Fruit fly (Drosophila melanogaster) whole organism, prepupa: ENCODE measurements around the gene CG17778.
A peak's percentile ranks its signal among the peaks of the same experiment; 100 is the strongest.

Experiments used
- CG10631 ChIP-seq: fragments of 200-800 bp; sonication (Bioruptor generic); optimal IDR thresholded peaks from 2 replicates; lab custom pipeline; 2016; ENCODE audit warnings: missing biosample characterization, missing genetic modification characterization
- CG10669 ChIP-seq: fragments of 200-800 bp; sonication (Bioruptor generic); optimal IDR thresholded peaks from 3 replicates; lab custom pipeline; 2018; ENCODE audit warnings: missing biosample characterization, mild to moderate bottlenecking, missing genetic modification characterization, moderate library complexity
- CG11294 ChIP-seq: fragments of 200-800 bp; sonication (Bioruptor generic); IDR thresholded peaks from 2 replicates; pipeline ENCODE4 v1.3.6; 2022; ENCODE audit warnings: missing biosample characterization, missing genetic modification characterization
- CG11762 ChIP-seq: fragments of 200-800 bp; sonication (Bioruptor generic); optimal IDR thresholded peaks from 3 replicates; lab custom pipeline; 2016; ENCODE audit warnings: missing biosample characterization, missing genetic modification characterization; ENCODE audit not compliant: insufficient read depth
- CG1621 ChIP-seq: fragments of 200-800 bp; sonication (Bioruptor generic); optimal IDR thresholded peaks from 3 replicates; lab custom pipeline; 2018; ENCODE audit warnings: missing biosample characterization, mild to moderate bottlenecking, missing genetic modification characterization
- CG3032 ChIP-seq: fragments of 200-800 bp; optimal IDR thresholded peaks from 2 replicates; lab custom pipeline; 2019; ENCODE audit warnings: missing biosample characterization, mild to moderate bottlenecking, missing genetic modification characterization, moderate library complexity
- CG31627 ChIP-seq: fragments of 200-800 bp; sonication (Bioruptor generic); optimal IDR thresholded peaks from 3 replicates; lab custom pipeline; 2016; ENCODE audit warnings: missing biosample characterization, missing genetic modification characterization
- CG32006 ChIP-seq: fragments of 200-800 bp; sonication (Bioruptor generic); optimal IDR thresholded peaks from 3 replicates; lab custom pipeline; 2017; ENCODE audit warnings: missing biosample characterization, mild to moderate bottlenecking, missing genetic modification characterization
- CG34406 ChIP-seq: fragments of 200-800 bp; sonication (Bioruptor generic); optimal IDR thresholded peaks from 3 replicates; lab custom pipeline; 2016; ENCODE audit warnings: missing biosample characterization, missing genetic modification characterization
- CG3919 ChIP-seq: fragments of 200-800 bp; sonication (Bioruptor generic); optimal IDR thresholded peaks from 3 replicates; lab custom pipeline; 2016; ENCODE audit warnings: missing biosample characterization, missing genetic modification characterization
- CG4318 ChIP-seq: fragments of 200-800 bp; sonication (Bioruptor generic); optimal IDR thresholded peaks from 3 replicates; lab custom pipeline; 2017; ENCODE audit warnings: missing biosample characterization, mild to moderate bottlenecking, missing genetic modification characterization
- CG6163 ChIP-seq: fragments of 200-800 bp; sonication (Bioruptor generic); IDR thresholded peaks from 3 replicates; pipeline ENCODE4 v1.3.6; 2022; ENCODE audit warnings: missing biosample characterization, missing genetic modification characterization
- CG6792 ChIP-seq: fragments of 200-800 bp; sonication (Bioruptor generic); optimal IDR thresholded peaks from 3 replicates; lab custom pipeline; 2016; ENCODE audit warnings: missing biosample characterization, missing genetic modification characterization
- CG7368 ChIP-seq: fragments of 200-800 bp; sonication (Bioruptor generic); optimal IDR thresholded peaks from 3 replicates; lab custom pipeline; 2016; ENCODE audit warnings: missing biosample characterization, missing genetic modification characterization
- CG8319 ChIP-seq: fragments of 200-800 bp; sonication (Bioruptor generic); optimal IDR thresholded peaks from 3 replicates; lab custom pipeline; 2016; ENCODE audit warnings: missing biosample characterization, missing genetic modification characterization
- CG8632 ChIP-seq: fragments of 200-800 bp; sonication (Bioruptor generic); optimal IDR thresholded peaks from 3 replicates; lab custom pipeline; 2016; ENCODE audit warnings: missing biosample characterization, missing genetic modification characterization
- Eip78C ChIP-seq: fragments of 200-800 bp; sonication (Bioruptor generic); peaks from one replicate; lab custom pipeline; 2016; ENCODE audit warnings: missing biosample characterization, missing genetic modification characterization
- Eip93F ChIP-seq: fragments of 200-800 bp; sonication (Bioruptor generic); optimal IDR thresholded peaks from 2 replicates; lab custom pipeline; 2016; ENCODE audit warnings: missing biosample characterization, mild to moderate bottlenecking, missing genetic modification characterization
- Ets21C ChIP-seq: fragments of 200-800 bp; sonication (Bioruptor generic); optimal IDR thresholded peaks from 3 replicates; lab custom pipeline; 2016; ENCODE audit warnings: missing biosample characterization, missing genetic modification characterization
- Ets96B ChIP-seq: fragments of 200-800 bp; optimal IDR thresholded peaks from 2 replicates; lab custom pipeline; 2019; ENCODE audit warnings: missing biosample characterization, mild to moderate bottlenecking, missing genetic modification characterization, moderate library complexity
- Gug ChIP-seq: fragments of 200-800 bp; sonication (Bioruptor generic); IDR thresholded peaks from 2 replicates; pipeline ENCODE4 v1.3.6; 2022; ENCODE audit warnings: missing biosample characterization, missing genetic modification characterization
- Hr39 ChIP-seq: fragments of 200-800 bp; sonication (Bioruptor generic); optimal IDR thresholded peaks from 2 replicates; lab custom pipeline; 2016; ENCODE audit warnings: missing biosample characterization, missing genetic modification characterization
- Hr4 ChIP-seq: fragments of 200-800 bp; sonication (Bioruptor generic); optimal IDR thresholded peaks from 3 replicates; lab custom pipeline; 2016; ENCODE audit warnings: missing biosample characterization, missing genetic modification characterization
- Lpt ChIP-seq: fragments of 200-800 bp; sonication (Bioruptor generic); optimal IDR thresholded peaks from 3 replicates; lab custom pipeline; 2016; ENCODE audit warnings: missing biosample characterization, missing genetic modification characterization
- OdsH ChIP-seq: fragments of 200-800 bp; sonication (Bioruptor generic); optimal IDR thresholded peaks from 3 replicates; lab custom pipeline; 2016; ENCODE audit warnings: missing biosample characterization, missing genetic modification characterization
- Smox ChIP-seq: fragments of 200-800 bp; sonication (Bioruptor generic); optimal IDR thresholded peaks from 3 replicates; lab custom pipeline; 2016; ENCODE audit warnings: missing biosample characterization, missing genetic modification characterization
- Sox102F ChIP-seq: fragments of 200-800 bp; sonication (Bioruptor generic); optimal IDR thresholded peaks from 2 replicates; lab custom pipeline; 2016; ENCODE audit warnings: missing biosample characterization, mild to moderate bottlenecking, missing genetic modification characterization
- Sox14 ChIP-seq: fragments of 200-800 bp; sonication (Bioruptor generic); optimal IDR thresholded peaks from 3 replicates; lab custom pipeline; 2016; ENCODE audit warnings: missing biosample characterization, missing genetic modification characterization
- Sox15 ChIP-seq: fragments of 200-800 bp; sonication (Bioruptor generic); optimal IDR thresholded peaks from 3 replicates; lab custom pipeline; 2016; ENCODE audit warnings: missing biosample characterization, missing genetic modification characterization
- achi ChIP-seq: fragments of 200-800 bp; sonication (Bioruptor generic); optimal IDR thresholded peaks from 3 replicates; lab custom pipeline; 2016; ENCODE audit warnings: missing biosample characterization, missing genetic modification characterization
- acj6 ChIP-seq: fragments of 200-800 bp; sonication (Bioruptor generic); optimal IDR thresholded peaks from 3 replicates; lab custom pipeline; 2016; ENCODE audit warnings: missing biosample characterization, missing genetic modification characterization
- cyc ChIP-seq: fragments of 200-800 bp; sonication (Bioruptor generic); optimal IDR thresholded peaks from 3 replicates; lab custom pipeline; 2016; ENCODE audit warnings: missing biosample characterization, missing genetic modification characterization
- dac ChIP-seq: fragments of 200-800 bp; sonication (Bioruptor generic); optimal IDR thresholded peaks from 2 replicates; lab custom pipeline; 2017; ENCODE audit warnings: missing biosample characterization, mild to moderate bottlenecking, missing genetic modification characterization
- eg ChIP-seq: fragments of 200-800 bp; sonication (Bioruptor generic); IDR thresholded peaks from 3 replicates; pipeline ENCODE4 v1.3.6; 2022; ENCODE audit warnings: missing biosample characterization, missing genetic modification characterization
- fd59A ChIP-seq: fragments of 200-800 bp; sonication (Bioruptor generic); optimal IDR thresholded peaks from 2 replicates; lab custom pipeline; 2017; ENCODE audit warnings: missing biosample characterization, mild to moderate bottlenecking, missing genetic modification characterization, missing genetic modification reagents
- fd85E ChIP-seq: fragments of 200-800 bp; sonication (Bioruptor generic); optimal IDR thresholded peaks from 3 replicates; lab custom pipeline; 2016; ENCODE audit warnings: missing biosample characterization, missing genetic modification characterization
- fkh ChIP-seq: fragments of 200-800 bp; sonication (Bioruptor generic); optimal IDR thresholded peaks from 3 replicates; lab custom pipeline; 2017; ENCODE audit warnings: missing biosample characterization, mild to moderate bottlenecking, missing genetic modification characterization, moderate library complexity
- net ChIP-seq: fragments of 200-800 bp; sonication (Bioruptor generic); optimal IDR thresholded peaks from 3 replicates; lab custom pipeline; 2016; ENCODE audit warnings: missing biosample characterization, missing genetic modification characterization
- pdm3 ChIP-seq: fragments of 200-800 bp; sonication (Bioruptor generic); optimal IDR thresholded peaks from 3 replicates; lab custom pipeline; 2016; ENCODE audit warnings: missing biosample characterization, missing genetic modification characterization
- salr ChIP-seq, 2 experiments: fragments of 200-800 bp; sonication (Bioruptor generic); optimal IDR thresholded peaks; 3 replicates each; lab custom pipeline; 2016 to 2018; ENCODE audit warnings: missing biosample characterization in 2 of 2, missing genetic modification characterization in 2 of 2, mild to moderate bottlenecking in 1 of 2
- ss ChIP-seq, 2 experiments: fragments of 200-800 bp; sonication (Bioruptor generic); optimal IDR thresholded peaks; 2 replicates in 1 of 2; 3 replicates in 1 of 2; lab custom pipeline; 2017 to 2018; ENCODE audit warnings: mild to moderate bottlenecking in 2 of 2, missing biosample characterization in 2 of 2, missing genetic modification characterization in 2 of 2, moderate library complexity in 1 of 2
- svp ChIP-seq: fragments of 200-800 bp; sonication (Bioruptor generic); peaks from one replicate; lab custom pipeline; 2016; ENCODE audit warnings: missing biosample characterization, missing genetic modification characterization
- vri ChIP-seq: fragments of 200-800 bp; sonication (Bioruptor generic); optimal IDR thresholded peaks from 3 replicates; lab custom pipeline; 2016; ENCODE audit warnings: missing biosample characterization, mild to moderate bottlenecking, missing genetic modification characterization

Gene CG17778

DNA sequence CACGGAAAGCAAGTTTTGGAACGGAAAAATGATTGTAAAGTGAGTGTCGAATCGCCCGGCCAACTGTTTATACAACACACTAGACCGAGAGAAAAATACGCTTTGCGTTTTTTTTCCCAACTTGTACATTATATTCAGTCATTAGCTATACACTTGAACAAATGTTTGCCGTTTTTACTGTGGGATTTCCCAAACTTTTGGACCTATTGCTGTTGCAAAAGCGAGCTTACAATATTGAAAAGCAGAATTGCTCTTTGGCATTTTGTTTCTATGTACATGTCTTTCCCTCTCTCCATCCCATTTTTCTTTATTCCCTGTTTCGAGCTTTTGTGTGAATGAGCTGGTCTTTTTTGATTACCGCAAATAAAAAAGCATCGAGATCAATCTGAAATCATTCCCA lies 3.0 kb downstream of the CG17778 start:
- TF ChIP-seq CG4318 (GFP tag; lab: Kevin White, UChicago) (no peak), svp (GFP tag; lab: Kevin White, UChicago) (peak; percentile 89)
- TF ChIP-seq, all 60 proteins: peak for 1

DNA sequence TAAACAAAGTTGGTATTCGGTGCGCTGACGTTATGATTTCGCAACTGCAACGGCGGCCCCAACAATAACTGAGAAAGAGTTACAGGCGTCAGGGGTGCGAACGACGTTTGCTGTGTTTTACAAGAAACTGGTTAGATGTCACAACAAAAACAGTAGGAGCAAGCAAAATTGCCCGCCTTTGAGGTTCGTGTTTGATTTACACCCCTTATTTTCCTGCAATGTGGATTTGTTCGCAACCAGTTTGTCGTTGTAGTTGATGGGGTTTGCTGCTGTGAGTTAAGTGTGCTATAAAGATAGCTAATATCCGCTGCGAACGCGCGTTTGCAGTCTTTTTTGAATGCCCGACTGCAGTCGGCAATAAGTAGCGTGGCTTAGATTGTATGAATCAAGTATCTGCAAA lies 4.0 kb downstream of the CG17778 start:
- no peak for TF ChIP-seq CG11762 (GFP tag; lab: Kevin White, UChicago)
- TF ChIP-seq vri (GFP tag; lab: Kevin White, UChicago), result no peak
- no peak for TF ChIP-seq Ets21C (GFP tag; lab: Kevin White, UChicago)
- TF ChIP-seq fd59A (GFP tag; lab: Kevin White, UChicago), result no peak
- no peak for TF ChIP-seq Sox15 (GFP tag; lab: Kevin White, UChicago)
- no peak for TF ChIP-seq CG6792
- TF ChIP-seq fd85E (GFP tag; lab: Kevin White, UChicago), result no peak
- no peak for TF ChIP-seq ss (GFP tag; optimal IDR thresholded peaks at IDR 0.05; lab: Kevin White, UChicago)
- TF ChIP-seq OdsH (GFP tag; lab: Kevin White, UChicago), result no peak
- no peak for TF ChIP-seq CG11294 (GFP tag; lab: Robert Waterston, UW)
- no peak for TF ChIP-seq Sox102F (GFP tag; lab: Kevin White, UChicago)
- no peak for TF ChIP-seq acj6
- no peak for TF ChIP-seq Ets96B
- no peak for TF ChIP-seq CG31627 (GFP tag; lab: Kevin White, UChicago)
- TF ChIP-seq Hr4 (GFP tag; lab: Kevin White, UChicago), result no peak
- no peak for TF ChIP-seq CG32006
- no peak for TF ChIP-seq CG3919
- no peak for TF ChIP-seq salr (GFP tag; optimal IDR thresholded peaks at IDR 0.05; lab: Kevin White, UChicago)

DNA sequence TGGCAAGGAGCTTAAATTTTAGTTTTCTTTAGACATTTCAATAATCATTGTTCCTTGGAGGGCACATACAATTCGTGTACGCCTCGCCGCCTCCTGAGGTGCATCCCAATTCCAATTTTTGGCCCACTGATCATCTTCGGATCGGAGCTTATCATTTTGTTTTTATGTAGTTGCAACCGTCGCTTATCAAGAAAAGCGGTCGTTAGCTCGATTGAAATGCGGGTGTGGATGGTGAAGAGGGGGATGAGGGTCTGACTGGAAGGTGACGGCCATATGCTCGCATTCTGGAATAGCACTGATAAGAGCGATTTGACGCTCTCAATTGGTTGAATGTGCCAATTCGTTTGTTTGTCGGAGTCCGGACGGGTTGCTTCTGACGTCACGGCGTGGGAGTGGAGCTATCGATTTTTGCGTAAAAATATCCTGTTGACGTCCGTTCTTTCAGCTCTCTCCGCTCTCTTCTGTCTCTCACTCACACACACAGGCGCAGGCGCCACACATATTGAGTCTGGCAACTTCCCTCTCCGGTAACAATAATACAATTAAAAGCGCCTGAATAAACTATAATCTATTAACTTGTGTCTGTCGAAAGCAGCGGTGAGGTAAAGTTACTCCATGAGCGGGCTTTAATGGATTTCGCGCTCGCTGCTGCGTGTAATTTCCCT lies 4.6 kb downstream of the CG17778 start:
- TF ChIP-seq Hr4 (GFP tag; lab: Kevin White, UChicago), result no peak
- TF ChIP-seq CG8632 (GFP tag; lab: Kevin White, UChicago), result no peak
- no peak for TF ChIP-seq net (GFP tag; lab: Kevin White, UChicago)
- no peak for TF ChIP-seq Sox102F (GFP tag; lab: Kevin White, UChicago)
- TF ChIP-seq svp (GFP tag; lab: Kevin White, UChicago), result peak; percentile 82
- no peak for TF ChIP-seq CG1621
- no peak for TF ChIP-seq CG10631 (GFP tag; lab: Kevin White, UChicago)

DNA sequence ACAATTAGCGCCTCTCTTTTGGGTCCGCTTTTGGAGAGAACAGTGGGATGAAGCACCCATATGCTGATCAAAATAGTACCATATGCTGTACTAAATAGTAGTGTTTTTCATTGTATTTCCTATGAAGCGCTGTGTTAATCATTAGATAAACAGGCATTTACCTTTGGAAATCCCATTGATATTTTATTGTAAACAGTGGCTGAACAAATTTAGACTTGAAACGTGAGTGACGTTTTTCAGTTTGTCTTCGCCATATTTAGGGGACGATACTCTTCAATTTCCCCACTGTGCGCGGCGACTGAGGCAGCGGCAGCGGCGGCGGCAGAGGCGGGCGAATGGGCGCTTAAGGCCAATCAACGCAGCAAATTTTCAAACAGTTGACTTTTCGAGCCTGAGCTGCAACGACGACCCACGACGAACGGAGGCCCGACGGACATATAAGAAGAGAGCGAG lies 5.2 kb downstream of the CG17778 start:
- peak; percentile 80 for TF ChIP-seq eg (GFP tag; lab: Robert Waterston, UW)
- peak; percentile 70 for TF ChIP-seq Lpt (GFP tag; lab: Kevin White, UChicago)
- no peak for TF ChIP-seq Smox (GFP tag; lab: Kevin White, UChicago)
- TF ChIP-seq net (GFP tag; lab: Kevin White, UChicago), result peak; percentile 83
- peak; percentile 42 for TF ChIP-seq CG11762 (GFP tag; lab: Kevin White, UChicago)
- TF ChIP-seq CG6163, result peak; percentile 60; the same call in 2 of the 3 replicates
- no peak for TF ChIP-seq Sox102F (GFP tag; lab: Kevin White, UChicago)
- TF ChIP-seq CG11294 (GFP tag; lab: Robert Waterston, UW), result peak; percentile 71; the same call in 1 of the 2 replicates
- TF ChIP-seq Ets21C (GFP tag; lab: Kevin White, UChicago), result peak; percentile 70
- peak; percentile 79 for TF ChIP-seq Sox14 (GFP tag; lab: Kevin White, UChicago)
- peak; percentile 64 for TF ChIP-seq CG34406 (GFP tag; lab: Kevin White, UChicago)
- TF ChIP-seq Eip78C (GFP tag; lab: Kevin White, UChicago), result peak; percentile 95
- TF ChIP-seq CG31627 (GFP tag; lab: Kevin White, UChicago), result peak; percentile 67
- TF ChIP-seq Hr39 (GFP tag; lab: Kevin White, UChicago), result no peak
- TF ChIP-seq vri (GFP tag; lab: Kevin White, UChicago), result peak; percentile 65
- TF ChIP-seq CG8319 (GFP tag; lab: Kevin White, UChicago), result peak; percentile 50
- no peak for TF ChIP-seq CG1621
- peak; percentile 46 for TF ChIP-seq CG7368 (GFP tag; lab: Kevin White, UChicago)
- TF ChIP-seq CG32006, result peak; percentile 90
- TF ChIP-seq CG3919, result no peak
- TF ChIP-seq dac (GFP tag; lab: Kevin White, UChicago), result peak; percentile 74
- peak; percentile 68 for TF ChIP-seq achi (GFP tag; lab: Kevin White, UChicago)
- TF ChIP-seq cyc (GFP tag; lab: Kevin White, UChicago), result peak; percentile 70
- peak; percentile 59; the same call in 1 of the 2 replicates for TF ChIP-seq Gug
- peak; percentile 71 for TF ChIP-seq CG3032 (tag; lab: Kevin White, UChicago)
- TF ChIP-seq pdm3, result no peak
- TF ChIP-seq Hr4 (GFP tag; lab: Kevin White, UChicago), result peak; percentile 84
- peak; percentile 74 for TF ChIP-seq CG10669
- peak; percentile 62 for TF ChIP-seq fd59A (GFP tag; lab: Kevin White, UChicago)
- peak; percentile 4 for TF ChIP-seq Eip93F
- peak; percentile 51 for TF ChIP-seq CG10631 (GFP tag; lab: Kevin White, UChicago)
- peak; percentile 90 for TF ChIP-seq fkh
- peak; percentile 64 for TF ChIP-seq CG6792
